Fruit fly (Drosophila melanogaster) whole organism: ENCODE measurements around the gene CG13026.

ENCODE experiments used
- CG8478 ChIP-seq: fragments of >200 bp; optimal IDR thresholded peaks from 2 replicates; lab custom pipeline; 2018; ENCODE audit warnings: inconsistent platforms
- pan ChIP-seq: fragments of >200 bp; optimal IDR thresholded peaks from 2 replicates; lab custom pipeline; 2017
- psq ChIP-seq: fragments of >200 bp; optimal IDR thresholded peaks from 2 replicates; lab custom pipeline; 2017

DNA sequence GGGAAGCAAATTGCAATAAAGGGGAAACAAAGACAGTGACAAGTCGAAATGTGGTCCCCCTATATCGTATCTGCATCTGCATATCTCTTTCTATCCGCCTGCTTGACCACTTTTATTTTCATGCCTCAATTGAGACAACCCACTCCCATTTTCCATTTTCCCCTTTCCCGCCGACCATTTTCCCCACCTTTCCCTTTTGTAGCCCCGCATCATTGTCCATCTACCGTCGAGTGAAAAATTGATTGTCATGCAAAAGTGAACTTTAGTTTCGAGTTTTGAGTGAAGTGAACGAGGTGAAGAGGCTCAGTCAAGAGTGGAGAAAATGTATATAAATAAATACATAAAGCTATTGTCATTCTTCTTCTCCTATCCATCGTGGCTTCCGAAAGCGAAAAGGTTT lies 21.7 kb downstream of the CG13026 start:
- no peak for TF ChIP-seq pan (lab: Kevin White, UChicago)
- TF ChIP-seq psq = no peak
- no peak for TF ChIP-seq CG8478 (lab: Kevin White, UChicago)
